Worm (Caenorhabditis elegans): ENCODE results near the gene Y110A2AL.3.

DNA sequence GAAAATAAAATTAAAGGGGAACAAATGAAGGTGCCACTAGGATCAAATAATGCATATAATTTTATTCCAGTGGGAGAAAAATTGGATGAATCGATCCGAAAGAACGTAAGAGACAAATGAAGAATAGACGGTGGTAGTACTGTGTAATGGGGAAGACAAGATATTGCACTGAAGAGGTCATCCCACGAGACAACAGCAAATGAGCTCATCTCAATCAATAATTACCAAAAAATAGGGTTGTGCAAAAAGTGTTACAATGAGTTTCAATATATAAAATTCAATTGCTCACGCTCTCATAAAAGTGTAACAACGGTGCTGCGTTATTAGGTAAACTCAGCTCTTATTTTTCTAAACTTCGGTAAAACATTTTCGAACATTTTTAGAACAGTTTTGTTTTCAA is 30.0 kb upstream of the Y110A2AL.3 start, which contains the start of gene K12H6.7:
- TF ChIP-seq nhr-11 (tag; optimal IDR thresholded peaks at IDR 0.05) (no peak), nhr-237 (tag; optimal IDR thresholded peaks at IDR 0.05) (no peak), R02D3.7 (tag; optimal IDR thresholded peaks at IDR 0.05) (no peak), nhr-77 (tag; optimal IDR thresholded peaks at IDR 0.05) (no peak), ama-1 (optimal IDR thresholded peaks at IDR 0.05) (no peak), mdl-1 (tag; optimal IDR thresholded peaks at IDR 0.05) (no peak), ceh-16 (tag; optimal IDR thresholded peaks at IDR 0.05) (no peak)

Measured in whole organism, L2 larva.